Fruit fly (Drosophila melanogaster): ENCODE data around the gene sw.

sw gene

dm6 chrX:20247710-20248109 is 11.5 kb upstream of the sw start (continued):
- TF ChIP-seq CG14014 (GFP tag; IDR thresholded peaks at IDR 0.05) (no peak), CG18476 (GFP tag; optimal IDR thresholded peaks at IDR 0.05) (no peak), CG13894 (tag; optimal IDR thresholded peaks at IDR 0.05) (no peak), ind (GFP tag; optimal IDR thresholded peaks at IDR 0.05) (no peak), ara (GFP tag; IDR thresholded peaks at IDR 0.05) (no peak), Hr51 (GFP tag; optimal IDR thresholded peaks at IDR 0.05) (no peak), CG7963 (GFP tag; IDR thresholded peaks at IDR 0.05; ENCODE audit: partially characterized antibody) (no peak), Trl (optimal IDR thresholded peaks at IDR 0.05) (no peak), Trl (GFP tag; optimal IDR thresholded peaks at IDR 0.05) (no peak), nmo (GFP tag; optimal IDR thresholded peaks at IDR 0.05) (no peak), oc (tag; optimal IDR thresholded peaks at IDR 0.05) (no peak), CG17361 (GFP tag; IDR thresholded peaks at IDR 0.05) (no peak), prd (optimal IDR thresholded peaks at IDR 0.05) (no peak), prd (GFP tag; IDR thresholded peaks at IDR 0.05) (peak; percentile 83; the same call in 2 of the 3 replicates), CG7987 (GFP tag; optimal IDR thresholded peaks at IDR 0.05) (no peak), CG18599 (GFP tag; optimal IDR thresholded peaks at IDR 0.05) (no peak), lmd (GFP tag; IDR thresholded peaks at IDR 0.05) (peak; percentile 30; the same call in 1 of the 2 replicates), Rfx (GFP tag; IDR thresholded peaks at IDR 0.05) (peak; percentile 19; the same call in 1 of the 2 replicates), row (GFP tag; IDR thresholded peaks at IDR 0.05) (peak; percentile 45; the same call in 2 of the 3 replicates), dimm (GFP tag; IDR thresholded peaks at IDR 0.05) (no peak), her (GFP tag; optimal IDR thresholded peaks at IDR 0.05) (no peak), CG8478 (optimal IDR thresholded peaks at IDR 0.05) (no peak), toy (GFP tag; IDR thresholded peaks at IDR 0.05) (no peak), CG14441 (GFP tag; IDR thresholded peaks at IDR 0.05) (peak; percentile 52; the same call in 1 of the 2 replicates), CG17328 (GFP tag; IDR thresholded peaks at IDR 0.05) (0 out of 2 replicates have a peak, but pooled peaks have one; percentile 9), CG34422 (GFP tag; IDR thresholded peaks at IDR 0.05) (no peak), CG6854 (GFP tag; optimal IDR thresholded peaks at IDR 0.05) (no peak), Hr78 (GFP tag; optimal IDR thresholded peaks at IDR 0.05) (no peak), ham (GFP tag; IDR thresholded peaks at IDR 0.05) (no peak), pum (GFP tag; optimal IDR thresholded peaks at IDR 0.05) (no peak), Fer3 (tag; optimal IDR thresholded peaks at IDR 0.05) (no peak), slp2 (GFP tag; optimal IDR thresholded peaks at IDR 0.05) (no peak), C15 (GFP tag; IDR thresholded peaks at IDR 0.05) (no peak), CG5180 (GFP tag; optimal IDR thresholded peaks at IDR 0.05) (no peak), tgo (GFP tag; IDR thresholded peaks at IDR 0.05) (no peak), ewg (GFP tag; optimal IDR thresholded peaks at IDR 0.05) (no peak), crol (GFP tag; IDR thresholded peaks at IDR 0.05) (no peak), CG30020 (tag; optimal IDR thresholded peaks at IDR 0.05) (no peak), HmgZ (tag; optimal IDR thresholded peaks at IDR 0.05) (no peak), GATAe (GFP tag; conservative IDR thresholded peaks at IDR 0.05) (no peak), CG4820 (GFP tag; optimal IDR thresholded peaks at IDR 0.05) (no peak), ac (GFP tag; optimal IDR thresholded peaks at IDR 0.05) (no peak), CG8765 (GFP tag; IDR thresholded peaks at IDR 0.05) (peak; percentile 66; the same call in 1 of the 2 replicates), z (GFP tag; IDR thresholded peaks at IDR 0.05) (no peak), fd102C (GFP tag; optimal IDR thresholded peaks at IDR 0.05) (no peak), CG7928 (GFP tag; optimal IDR thresholded peaks at IDR 0.05) (no peak), zen2 (GFP tag; IDR thresholded peaks at IDR 0.05; ENCODE audit: partially characterized antibody) (no peak), CG10147 (GFP tag; optimal IDR thresholded peaks at IDR 0.05) (no peak), NC2β (GFP tag; optimal IDR thresholded peaks at IDR 0.05) (no peak), eve (GFP tag; optimal IDR thresholded peaks at IDR 0.05) (no peak), caup (GFP tag; optimal IDR thresholded peaks at IDR 0.05; ENCODE audit: severe bottlenecking) (no peak), zfh1 (GFP tag; IDR thresholded peaks at IDR 0.05) (0 out of 3 replicates have a peak, but pooled peaks have one; percentile 35)

Data from whole organism, embryonic.